Worm (Caenorhabditis elegans) whole organism, L4 larva: ENCODE data around the gene gst-44.

Experiments used
- R02D3.7 ChIP-seq: fragments of 150-350 bp; sonication (generic microtip); optimal IDR thresholded peaks from 3 replicates; lab custom pipeline; 2014; ENCODE audit warnings: missing biosample characterization, missing genetic modification characterization
- aha-1 ChIP-seq: fragments of 150-350 bp; peaks from one replicate; lab custom pipeline; 2014; ENCODE audit warnings: missing biosample characterization, missing genetic modification characterization
- daf-19 ChIP-seq: fragments of 200-800 bp; sonication (Bioruptor generic); conservative IDR thresholded peaks from 2 replicates; pipeline ENCODE4 v1.3.6; 2022; ENCODE audit warnings: missing genetic modification characterization, missing compliant biosample characterization
- fos-1 ChIP-seq: fragments of 150-350 bp; optimal IDR thresholded peaks from 2 replicates; lab custom pipeline; 2014; ENCODE audit warnings: missing biosample characterization, missing genetic modification characterization
- lin-13 ChIP-seq: fragments of 150-350 bp; optimal IDR thresholded peaks from 2 replicates; lab custom pipeline; 2014; ENCODE audit warnings: missing biosample characterization, missing genetic modification reagents, missing genetic modification characterization
- mdl-1 ChIP-seq, 2 experiments: fragments of 150-350 bp in 1 of 2; sonication (generic microtip) in 1 of 2; optimal IDR thresholded peaks; 2 replicates each; lab custom pipeline; 2014 to 2017; ENCODE audit warnings: missing biosample characterization in 2 of 2, missing genetic modification characterization in 2 of 2
- unc-62 ChIP-seq, 3 experiments: fragments of 150-350 bp in 1 of 3; sonication (generic microtip); optimal IDR thresholded peaks in 2 of 3; peaks in 1 of 3; 1 replicate in 1 of 3; 2 replicates in 2 of 3; lab custom pipeline; 2014 to 2017; ENCODE audit warnings: missing biosample characterization in 3 of 3, missing genetic modification characterization in 3 of 3, missing genetic modification reagents in 3 of 3, missing genotype in 1 of 3
- ztf-11 ChIP-seq: fragments of 150-350 bp; optimal IDR thresholded peaks from 2 replicates; lab custom pipeline; 2014; ENCODE audit warnings: missing biosample characterization, missing genetic modification characterization

DNA sequence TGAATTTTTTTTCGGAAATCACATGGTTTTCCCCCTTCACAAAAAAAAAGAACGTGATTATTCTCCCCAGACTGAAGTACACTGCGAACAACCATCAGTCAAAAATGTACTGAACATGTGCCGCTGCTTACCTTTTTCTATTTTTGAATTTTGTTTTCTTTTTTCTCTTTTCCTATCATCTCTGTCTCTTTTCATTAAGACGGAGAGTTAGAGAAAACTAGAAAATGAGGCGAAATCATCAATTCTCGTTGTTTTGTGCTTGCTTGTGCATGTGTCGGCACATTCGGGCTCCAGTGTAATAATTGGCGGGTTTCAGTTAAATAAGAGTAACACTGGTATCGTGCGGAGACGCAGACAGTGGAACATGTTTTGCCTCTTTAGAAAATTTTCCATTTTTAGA is 38.4 kb upstream of the gst-44 start:
- no peak for TF ChIP-seq R02D3.7 (tag; lab: Kevin White, UChicago)
- no peak for TF ChIP-seq lin-13 (GFP tag; lab: Kevin White, UChicago)
- TF ChIP-seq ztf-11 (tag; lab: Kevin White, UChicago), result no peak
- no peak for TF ChIP-seq aha-1 (tag; lab: Kevin White, UChicago)
- TF ChIP-seq mdl-1 (tag; optimal IDR thresholded peaks at IDR 0.05; lab: Kevin White, UChicago), result peak in 1 of 2 experiments; percentile 76
- peak in 1 of 2 experiments; percentile 42 for TF ChIP-seq unc-62 (GFP tag; optimal IDR thresholded peaks at IDR 0.05 in 1 of 2; lab: Kevin White, UChicago)
- no peak for TF ChIP-seq unc-62 (tag; optimal IDR thresholded peaks at IDR 0.05; lab: Kevin White, UChicago)
- no peak for TF ChIP-seq fos-1 (tag; lab: Kevin White, UChicago)
- TF ChIP-seq daf-19 (GFP tag; lab: Robert Waterston, UW), result no peak
